Worm (Caenorhabditis elegans) whole organism, L1 larva: ENCODE results near the gene T10C6.15.

Experiments used
- mep-1 ChIP-seq: fragments of 150-350 bp; optimal IDR thresholded peaks from 2 replicates; lab custom pipeline; 2014; ENCODE audit warnings: missing biosample characterization, missing genetic modification characterization
- pax-3 ChIP-seq: fragments of 200-800 bp; sonication (Bioruptor generic); optimal IDR thresholded peaks from 2 replicates; lab custom pipeline; 2018; ENCODE audit warnings: mild to moderate bottlenecking, missing genetic modification characterization, moderate library complexity, missing compliant biosample characterization

- TF ChIP-seq pax-3 (tag; lab: Kevin White, UChicago) (no peak), mep-1 (no peak)
Observed at ce11 chrV:16047052-16047451, 1.3 kb upstream of the T10C6.15 start.
